Worm (Caenorhabditis elegans) whole organism, L4 larva: ENCODE data around the gene srx-101.

Experiments
- ama-1 ChIP-seq: fragments of 150-350 bp; optimal IDR thresholded peaks from 2 replicates; lab custom pipeline; 2014; ENCODE audit warnings: inconsistent platforms, mixed read lengths
- ceh-20 ChIP-seq: fragments of 200-800 bp; sonication (Bioruptor generic); IDR thresholded peaks from 2 replicates; pipeline ENCODE4 v1.3.6; 2022; ENCODE audit warnings: missing genetic modification reagents, missing genetic modification characterization, missing compliant biosample characterization
- dmd-8 ChIP-seq: fragments of 200-800 bp; sonication (Bioruptor generic); IDR thresholded peaks from 2 replicates; pipeline ENCODE4 v1.3.6; 2022; ENCODE audit warnings: missing genetic modification characterization, missing compliant biosample characterization
- mxl-2 ChIP-seq: fragments of 200-800 bp; sonication (Bioruptor generic); conservative IDR thresholded peaks from 2 replicates; pipeline ENCODE4 v1.3.6; 2022; ENCODE audit warnings: missing genetic modification reagents, missing genetic modification characterization, missing compliant biosample characterization
- nhr-6 ChIP-seq: fragments of 150-350 bp; optimal IDR thresholded peaks from 2 replicates; lab custom pipeline; 2014; ENCODE audit warnings: missing biosample characterization, missing genetic modification characterization
- nhr-76 ChIP-seq: fragments of 150-350 bp; optimal IDR thresholded peaks from 2 replicates; lab custom pipeline; 2014; ENCODE audit warnings: missing biosample characterization, missing genetic modification characterization
- spr-1 ChIP-seq: sonication (generic microtip); optimal IDR thresholded peaks from 2 replicates; lab custom pipeline; 2016; ENCODE audit warnings: mild to moderate bottlenecking, missing genetic modification characterization, missing compliant biosample characterization
- tra-1 ChIP-seq: fragments of 200-800 bp; sonication (Bioruptor generic); IDR thresholded peaks from 2 replicates; pipeline ENCODE4 v1.3.6; 2022; ENCODE audit warnings: missing genetic modification reagents, missing genetic modification characterization, missing compliant biosample characterization
- unc-39 ChIP-seq: sonication (generic microtip); optimal IDR thresholded peaks from 2 replicates; lab custom pipeline; 2017; ENCODE audit warnings: missing biosample characterization, missing genetic modification characterization
- unc-62 ChIP-seq, 3 experiments: fragments of 150-350 bp in 1 of 3; sonication (generic microtip); optimal IDR thresholded peaks in 2 of 3; peaks in 1 of 3; 1 replicate in 1 of 3; 2 replicates in 2 of 3; lab custom pipeline; 2014 to 2017; ENCODE audit warnings: missing biosample characterization in 3 of 3, missing genetic modification characterization in 3 of 3, missing genetic modification reagents in 3 of 3, missing genotype in 1 of 3
- ztf-11 ChIP-seq: fragments of 150-350 bp; optimal IDR thresholded peaks from 2 replicates; lab custom pipeline; 2014; ENCODE audit warnings: missing biosample characterization, missing genetic modification characterization

ce11 chrII:3721016-3721415, 30.5 kb upstream of the srx-101 start, which contains the start of gene C46E10.3:
- TF ChIP-seq ama-1 (no peak), mxl-2 (GFP tag; lab: Robert Waterston, UW) (no peak), spr-1 (no peak), unc-62 (GFP tag; optimal IDR thresholded peaks at IDR 0.05 in 1 of 2; lab: Kevin White, UChicago) (no peak), unc-62 (tag; optimal IDR thresholded peaks at IDR 0.05; lab: Kevin White, UChicago) (no peak), nhr-76 (tag; lab: Kevin White, UChicago) (no peak), ceh-20 (GFP tag; lab: Robert Waterston, UW) (no peak), tra-1 (no peak), ztf-11 (tag; lab: Kevin White, UChicago) (no peak), nhr-6 (tag; lab: Kevin White, UChicago) (no peak), unc-39 (tag; lab: Kevin White, UChicago) (no peak), dmd-8 (no peak)
